Worm (Caenorhabditis elegans): Measurements from ENCODE around the gene Y45F3A.4.

The Y45F3A.4 gene

ce11 chrIII:10537558-10537957, 37.7 kb downstream of the Y45F3A.4 start (continued):
- no peak for TF ChIP-seq snpc-4 (GFP tag; optimal IDR thresholded peaks at IDR 0.05)
- peak in 3 of 4 experiments; percentile 26 to 65 (median 47) for TF ChIP-seq snpc-4 (tag; optimal IDR thresholded peaks at IDR 0.05)
- 0 out of 2 replicates have a peak, but pooled peaks have one; percentile 58 for TF ChIP-seq Y56A3A.18 (GFP tag; IDR thresholded peaks at IDR 0.05)
- TF ChIP-seq lin-26 (GFP tag; IDR thresholded peaks at IDR 0.05): 0 out of 2 replicates have a peak, but pooled peaks have one; percentile 21
- TF ChIP-seq mcd-1 (GFP tag; IDR thresholded peaks at IDR 0.05): peak; percentile 36; the same call in 1 of the 2 replicates
- TF ChIP-seq pbrm-1 (GFP tag; IDR thresholded peaks at IDR 0.05): 0 out of 2 replicates have a peak, but pooled peaks have one; percentile 14
- no peak for TF ChIP-seq cebp-1 (GFP tag; IDR thresholded peaks at IDR 0.05)
- peak; percentile 37 for TF ChIP-seq cebp-1 (tag; optimal IDR thresholded peaks at IDR 0.05)
- TF ChIP-seq hmg-1.2 (GFP tag; IDR thresholded peaks at IDR 0.05): peak; percentile 5; the same call in 1 of the 2 replicates
- TF ChIP-seq tlf-1 (GFP tag; optimal IDR thresholded peaks at IDR 0.05): peak; percentile 9
- 0 out of 2 replicates have a peak, but pooled peaks have one; percentile 19 for TF ChIP-seq B0336.3 (GFP tag; IDR thresholded peaks at IDR 0.05)
- TF ChIP-seq let-526 (GFP tag; IDR thresholded peaks at IDR 0.05): 0 out of 2 replicates have a peak, but pooled peaks have one; percentile 33

ce11 chrIII:10537003-10537402, 38.2 kb downstream of the Y45F3A.4 start:
- TF ChIP-seq let-526 (GFP tag; IDR thresholded peaks at IDR 0.05) (no peak), ekl-4 (GFP tag; IDR thresholded peaks at IDR 0.05) (no peak), F10E7.11 (tag; optimal IDR thresholded peaks at IDR 0.05) (no peak), nhr-120 (GFP tag; IDR thresholded peaks at IDR 0.05) (no peak), D2030.7 (GFP tag; IDR thresholded peaks at IDR 0.05) (no peak), lin-54 (GFP tag; optimal IDR thresholded peaks at IDR 0.05) (no peak), unc-130 (GFP tag; optimal IDR thresholded peaks at IDR 0.05) (no peak), repo-1 (tag; optimal IDR thresholded peaks at IDR 0.05) (peak; percentile 28), pbrm-1 (GFP tag; IDR thresholded peaks at IDR 0.05) (no peak), Y53F4B.3 (GFP tag; IDR thresholded peaks at IDR 0.05) (no peak), rec-8 (tag; optimal IDR thresholded peaks at IDR 0.05) (no peak), aptf-3 (GFP tag; IDR thresholded peaks at IDR 0.05) (no peak), zim-3 (tag; optimal IDR thresholded peaks at IDR 0.05) (no peak), Y95B8A.8 (GFP tag; IDR thresholded peaks at IDR 0.05) (no peak), Y56A3A.18 (GFP tag; IDR thresholded peaks at IDR 0.05) (no peak), tbx-9 (tag; optimal IDR thresholded peaks at IDR 0.05; ENCODE audit: borderline replicate concordance) (no peak), madf-10 (tag; optimal IDR thresholded peaks at IDR 0.05) (no peak), ets-4 (GFP tag; optimal IDR thresholded peaks at IDR 0.05) (no peak), ztf-26 (tag; optimal IDR thresholded peaks at IDR 0.05) (no peak), ZK185.1 (tag; optimal IDR thresholded peaks at IDR 0.05; ENCODE audit: poor library complexity, severe bottlenecking) (no peak), nfya-2 (GFP tag; IDR thresholded peaks at IDR 0.05) (0 out of 2 replicates have a peak, but pooled peaks have one; percentile 20), bed-2 (GFP tag; IDR thresholded peaks at IDR 0.05) (no peak), nfya-1 (tag; optimal IDR thresholded peaks at IDR 0.05; ENCODE audit: borderline replicate concordance, insufficient read depth) (no peak), ama-1 (optimal IDR thresholded peaks at IDR 0.05) (peak; percentile 78), ama-1 (GFP tag; optimal IDR thresholded peaks at IDR 0.05) (no peak), lir-1 (GFP tag; conservative IDR thresholded peaks at IDR 0.05) (no peak), F23B12.7 (tag; optimal IDR thresholded peaks at IDR 0.05; ENCODE audit: insufficient read depth) (no peak), xnd-1 (tag; optimal IDR thresholded peaks at IDR 0.05) (no peak), sdz-38 (tag; optimal IDR thresholded peaks at IDR 0.05) (no peak), cebp-2 (GFP tag; IDR thresholded peaks at IDR 0.05) (0 out of 2 replicates have a peak, but pooled peaks have one; percentile 61), egl-44 (GFP tag; IDR thresholded peaks at IDR 0.05) (no peak), F49E8.2 (tag; optimal IDR thresholded peaks at IDR 0.05; ENCODE audit: insufficient read depth) (no peak)

Measured in whole organism, young adult.